Worm (Caenorhabditis elegans) whole organism, late embryonic: ENCODE measurements around the gene lem-2.

Experiments
- C08G9.2 ChIP-seq: sonication (generic microtip); optimal IDR thresholded peaks from 2 replicates; lab custom pipeline; 2016; ENCODE audit warnings: mild to moderate bottlenecking, missing genetic modification characterization, moderate library complexity, missing compliant biosample characterization
- C38D4.7 ChIP-seq: fragments of 200-800 bp; sonication (Bioruptor generic); optimal IDR thresholded peaks from 2 replicates; lab custom pipeline; 2018; ENCODE audit warnings: mild to moderate bottlenecking, missing genetic modification characterization, moderate library complexity, missing compliant biosample characterization
- T23F11.4 ChIP-seq: fragments of 200-800 bp; sonication (Bioruptor generic); optimal IDR thresholded peaks from 2 replicates; lab custom pipeline; 2018; ENCODE audit warnings: mild to moderate bottlenecking, missing genetic modification characterization, missing compliant biosample characterization
- ahr-1 ChIP-seq: sonication (generic microtip); optimal IDR thresholded peaks from 2 replicates; lab custom pipeline; 2016; ENCODE audit warnings: missing genetic modification characterization, missing compliant biosample characterization
- ceh-2 ChIP-seq: sonication (generic microtip); optimal IDR thresholded peaks from 2 replicates; lab custom pipeline; 2016; ENCODE audit warnings: missing genotype, missing genetic modification characterization, missing compliant biosample characterization
- dmd-4 ChIP-seq: sonication (generic microtip); optimal IDR thresholded peaks from 2 replicates; lab custom pipeline; 2016; ENCODE audit warnings: borderline replicate concordance, missing genetic modification characterization, missing compliant biosample characterization
- elt-2 ChIP-seq: sonication (generic microtip); optimal IDR thresholded peaks from 2 replicates; lab custom pipeline; 2016; ENCODE audit warnings: missing genetic modification reagents, missing genetic modification characterization, missing compliant biosample characterization
- elt-4 ChIP-seq: sonication (generic microtip); optimal IDR thresholded peaks from 2 replicates; lab custom pipeline; 2016; ENCODE audit warnings: missing genetic modification characterization, missing compliant biosample characterization
- eyg-1 ChIP-seq: sonication (generic microtip); optimal IDR thresholded peaks from 2 replicates; lab custom pipeline; 2016; ENCODE audit warnings: missing genotype, missing genetic modification characterization, missing compliant biosample characterization
- fax-1 ChIP-seq: sonication (generic microtip); optimal IDR thresholded peaks from 2 replicates; lab custom pipeline; 2016; ENCODE audit warnings: missing genotype, missing genetic modification characterization, missing compliant biosample characterization
- hlh-13 ChIP-seq: fragments of 200-800 bp; sonication (Bioruptor generic); optimal IDR thresholded peaks from 2 replicates; lab custom pipeline; 2018; ENCODE audit warnings: mild to moderate bottlenecking, missing genetic modification characterization, missing compliant biosample characterization
- hlh-15 ChIP-seq: sonication (generic microtip); optimal IDR thresholded peaks from 2 replicates; lab custom pipeline; 2016; ENCODE audit warnings: missing genetic modification characterization, missing compliant biosample characterization
- hlh-30 ChIP-seq: sonication (generic microtip); optimal IDR thresholded peaks from 2 replicates; lab custom pipeline; 2017; ENCODE audit warnings: antibody characterized with exemption, missing genetic modification characterization, missing compliant biosample characterization; ENCODE audit not compliant: insufficient read depth
- lin-11 ChIP-seq: fragments of 200-800 bp; sonication (Bioruptor generic); optimal IDR thresholded peaks from 2 replicates; lab custom pipeline; 2018; ENCODE audit warnings: mild to moderate bottlenecking, missing genetic modification characterization, missing compliant biosample characterization
- madf-2 ChIP-seq: sonication (generic microtip); optimal IDR thresholded peaks from 2 replicates; lab custom pipeline; 2017; ENCODE audit warnings: missing genetic modification characterization, missing compliant biosample characterization
- mec-3 ChIP-seq: sonication (generic microtip); optimal IDR thresholded peaks from 2 replicates; lab custom pipeline; 2016; ENCODE audit warnings: borderline replicate concordance, missing genetic modification characterization, missing compliant biosample characterization
- nhr-11 ChIP-seq: fragments of 150-350 bp; optimal IDR thresholded peaks from 2 replicates; lab custom pipeline; 2014; ENCODE audit warnings: missing biosample characterization, missing genetic modification characterization
- pat-9 ChIP-seq: fragments of 200-800 bp; sonication (Bioruptor generic); optimal IDR thresholded peaks from 2 replicates; lab custom pipeline; 2018; ENCODE audit warnings: mild to moderate bottlenecking, missing genetic modification characterization, moderate library complexity, missing compliant biosample characterization
- pqm-1 ChIP-seq: sonication (generic microtip); optimal IDR thresholded peaks from 2 replicates; lab custom pipeline; 2016; ENCODE audit warnings: missing genetic modification characterization, missing compliant biosample characterization
- rnt-1 ChIP-seq: sonication (generic microtip); optimal IDR thresholded peaks from 2 replicates; lab custom pipeline; 2016; ENCODE audit warnings: missing genetic modification characterization, missing compliant biosample characterization
- syd-9 ChIP-seq: sonication (generic microtip); optimal IDR thresholded peaks from 2 replicates; lab custom pipeline; 2016; ENCODE audit warnings: mild to moderate bottlenecking, missing genetic modification characterization, moderate library complexity, missing compliant biosample characterization
- tbx-2 ChIP-seq: sonication (generic microtip); optimal IDR thresholded peaks from 2 replicates; lab custom pipeline; 2016; ENCODE audit warnings: missing genetic modification characterization, missing compliant biosample characterization
- unc-55 ChIP-seq: sonication (generic microtip); optimal IDR thresholded peaks from 2 replicates; lab custom pipeline; 2017; ENCODE audit warnings: missing biosample characterization, missing genetic modification reagents, missing genetic modification characterization
- ztf-16 ChIP-seq: sonication (generic microtip); optimal IDR thresholded peaks from 2 replicates; lab custom pipeline; 2017; ENCODE audit warnings: missing genetic modification characterization, missing compliant biosample characterization

The lem-2 gene

ce11 chrII:14109184-14109664 lies 46.0 kb downstream of the lem-2 start, which contains the start of gene cpg-7:
Gene cpg-7 (minus strand): TSS chrII:14109234.
- no peak for TF ChIP-seq lin-11 (tag; lab: Kevin White, UChicago)
- no peak for TF ChIP-seq hlh-30 (tag; lab: Kevin White, UChicago)
- TF ChIP-seq eyg-1: no peak
- no peak for TF ChIP-seq mec-3 (tag; lab: Kevin White, UChicago)
- TF ChIP-seq madf-2 (tag; lab: Kevin White, UChicago): no peak
- TF ChIP-seq syd-9 (tag; lab: Kevin White, UChicago): no peak
- TF ChIP-seq rnt-1 (tag; lab: Kevin White, UChicago): no peak
- TF ChIP-seq tbx-2 (tag; lab: Kevin White, UChicago): no peak
- TF ChIP-seq elt-4 (tag; lab: Kevin White, UChicago): no peak
- no peak for TF ChIP-seq C38D4.7 (GFP tag; lab: Kevin White, UChicago)
- no peak for TF ChIP-seq nhr-11
- TF ChIP-seq C08G9.2: no peak
- no peak for TF ChIP-seq unc-55 (GFP tag; lab: Kevin White, UChicago)
- no peak for TF ChIP-seq dmd-4
- TF ChIP-seq pqm-1: no peak
- TF ChIP-seq pat-9: no peak
- TF ChIP-seq elt-2: no peak
- TF ChIP-seq ahr-1 (tag; lab: Kevin White, UChicago): no peak
- no peak for TF ChIP-seq T23F11.4 (GFP tag; lab: Kevin White, UChicago)
- no peak for TF ChIP-seq hlh-13 (GFP tag; lab: Kevin White, UChicago)

ce11 chrII:14112842-14113241 lies 49.6 kb downstream of the lem-2 start:
- TF ChIP-seq hlh-15 (no peak), ztf-16 (tag; lab: Kevin White, UChicago) (no peak), fax-1 (tag; lab: Kevin White, UChicago) (no peak), ceh-2 (no peak)
